Worm (Caenorhabditis elegans) whole organism, L2 larva: ENCODE data around the gene cyp-14A2.

ENCODE experiments used
- lin-13 ChIP-seq: fragments of 150-350 bp; optimal IDR thresholded peaks from 2 replicates; lab custom pipeline; 2014; ENCODE audit warnings: missing biosample characterization, missing genetic modification reagents, missing genetic modification characterization
- sma-3 ChIP-seq: sonication (generic microtip); optimal IDR thresholded peaks from 2 replicates; lab custom pipeline; 2016; ENCODE audit warnings: missing genetic modification reagents, missing genetic modification characterization, missing compliant biosample characterization
- snpc-4 ChIP-seq: fragments of 150-350 bp; optimal IDR thresholded peaks from 2 replicates; lab custom pipeline; 2014; ENCODE audit warnings: missing biosample characterization, missing genetic modification characterization
- unc-39 ChIP-seq: fragments of 150-350 bp; optimal IDR thresholded peaks from 2 replicates; lab custom pipeline; 2014; ENCODE audit warnings: missing biosample characterization, missing genetic modification characterization
- ztf-11 ChIP-seq: sonication (generic microtip); optimal IDR thresholded peaks from 2 replicates; lab custom pipeline; 2017; ENCODE audit warnings: missing biosample characterization, missing genetic modification characterization

- no peak for TF ChIP-seq unc-39 (tag; lab: Kevin White, UChicago)
- no peak for TF ChIP-seq sma-3 (GFP tag; lab: Kevin White, UChicago)
- no peak for TF ChIP-seq snpc-4 (tag; lab: Kevin White, UChicago)
- no peak for TF ChIP-seq lin-13 (GFP tag; lab: Kevin White, UChicago)
- no peak for TF ChIP-seq ztf-11 (tag; lab: Kevin White, UChicago)
These were observed 20.4 kb downstream of the cyp-14A2 start for ce11 chrX:13249102-13249501.
